Worm (Caenorhabditis elegans): ENCODE data around the gene K10G4.5.

DNA sequence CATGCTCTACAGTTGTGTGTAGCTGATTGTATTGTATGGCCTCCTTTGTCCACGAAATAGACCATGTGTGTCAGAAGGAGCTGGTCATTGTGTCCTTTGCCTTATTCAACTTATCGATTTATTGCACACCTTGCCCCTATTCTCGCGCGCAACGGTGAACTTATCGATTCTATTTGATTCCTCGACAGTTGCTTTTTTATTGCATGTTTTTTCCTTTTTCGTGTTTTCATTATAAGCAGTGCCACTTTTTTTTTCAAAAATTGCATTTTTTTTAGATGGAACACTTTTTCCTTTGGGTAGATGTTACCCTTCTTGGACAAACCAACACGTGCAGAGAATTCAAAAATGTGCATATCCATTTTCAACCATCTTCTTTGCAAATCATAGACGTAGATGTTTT, 28.0 kb downstream of the K10G4.5 start, which contains the start of gene K10G4.10:
- TF ChIP-seq elt-1 (tag; optimal IDR thresholded peaks at IDR 0.05) = no peak
- no peak for TF ChIP-seq ztf-4 (tag; optimal IDR thresholded peaks at IDR 0.05)
- no peak for TF ChIP-seq ztf-1 (GFP tag; conservative IDR thresholded peaks at IDR 0.05)
- TF ChIP-seq lin-11 (tag; optimal IDR thresholded peaks at IDR 0.05) = no peak
- TF ChIP-seq ceh-16 (tag; optimal IDR thresholded peaks at IDR 0.05) = no peak
- TF ChIP-seq dmd-4 (tag; optimal IDR thresholded peaks at IDR 0.05) = no peak
- TF ChIP-seq nhr-12 (tag; optimal IDR thresholded peaks at IDR 0.05) = no peak
- TF ChIP-seq lin-39 (tag; optimal IDR thresholded peaks at IDR 0.05) = no peak
- no peak for TF ChIP-seq nhr-77 (tag; optimal IDR thresholded peaks at IDR 0.05)
- no peak for TF ChIP-seq sem-4 (tag; optimal IDR thresholded peaks at IDR 0.05)
- TF ChIP-seq unc-39 (tag; optimal IDR thresholded peaks at IDR 0.05) = no peak
- no peak for TF ChIP-seq fos-1 (tag; optimal IDR thresholded peaks at IDR 0.05)
